Worm (Caenorhabditis elegans) whole organism, midembryonic: Measurements from ENCODE around the gene F22E5.2.

Source experiments
- cog-1 ChIP-seq: sonication (generic microtip); optimal IDR thresholded peaks from 2 replicates; lab custom pipeline; 2016; ENCODE audit warnings: missing genetic modification characterization, missing compliant biosample characterization
- flt-1 ChIP-seq: fragments of 200-800 bp; sonication (Bioruptor generic); IDR thresholded peaks from 2 replicates; pipeline ENCODE4 v1.3.6; 2022; ENCODE audit warnings: missing genetic modification characterization, missing compliant biosample characterization
- klf-2 ChIP-seq: fragments of 200-800 bp; sonication (Bioruptor generic); conservative IDR thresholded peaks from 2 replicates; pipeline ENCODE4 v1.3.6; 2022; ENCODE audit warnings: missing genetic modification reagents, missing genetic modification characterization, missing compliant biosample characterization
- ref-1 ChIP-seq: fragments of 200-800 bp; sonication (Bioruptor generic); conservative IDR thresholded peaks from 2 replicates; pipeline ENCODE4 v1.3.6; 2022; ENCODE audit warnings: missing genetic modification reagents, missing genetic modification characterization, missing compliant biosample characterization
- tab-1 ChIP-seq: fragments of 200-800 bp; sonication (Bioruptor generic); IDR thresholded peaks from 2 replicates; pipeline ENCODE4 v1.3.6; 2022; ENCODE audit warnings: missing genetic modification characterization, missing compliant biosample characterization
- ztf-29 ChIP-seq: fragments of 200-800 bp; sonication (Bioruptor generic); IDR thresholded peaks from 2 replicates; pipeline ENCODE4 v1.3.6; 2022; ENCODE audit warnings: missing genetic modification reagents, missing genetic modification characterization, missing compliant biosample characterization

ce11 chrII:2656606-2657005 is 8.6 kb upstream of the F22E5.2 start, which contains the start of gene sri-47:
- TF ChIP-seq flt-1 (GFP tag; lab: Robert Waterston, UW) = no peak
- TF ChIP-seq cog-1 = no peak
- TF ChIP-seq ref-1 (GFP tag; lab: Robert Waterston, UW) = no peak
- TF ChIP-seq ztf-29 (GFP tag; lab: Robert Waterston, UW) = no peak
- no peak for TF ChIP-seq klf-2 (GFP tag; lab: Robert Waterston, UW)
- no peak for TF ChIP-seq tab-1 (GFP tag; lab: Robert Waterston, UW)
